Worm (Caenorhabditis elegans) whole organism, L4 larva: Measurements from ENCODE around the gene T28D6.3.

Source experiments
- F10B5.3 ChIP-seq: sonication (generic microtip); optimal IDR thresholded peaks from 2 replicates; lab custom pipeline; 2016; ENCODE audit warnings: mild to moderate bottlenecking, missing genetic modification characterization, missing compliant biosample characterization
- F37D6.2 ChIP-seq: sonication (generic microtip); optimal IDR thresholded peaks from 2 replicates; lab custom pipeline; 2016; ENCODE audit warnings: mild to moderate bottlenecking, missing genetic modification characterization, missing compliant biosample characterization
- F49E8.2 ChIP-seq: sonication (generic microtip); optimal IDR thresholded peaks from 2 replicates; lab custom pipeline; 2016; ENCODE audit warnings: missing compliant biosample characterization, mild to moderate bottlenecking, missing genetic modification characterization, borderline replicate concordance
- Y105C5A.15 ChIP-seq: fragments of 200-800 bp; sonication (Bioruptor generic); IDR thresholded peaks from 2 replicates; pipeline ENCODE4 v1.3.6; 2022; ENCODE audit warnings: missing genetic modification characterization, missing compliant biosample characterization
- Y48G9A.11 ChIP-seq: fragments of 200-800 bp; sonication (Bioruptor generic); IDR thresholded peaks from 2 replicates; pipeline ENCODE4 v1.3.6; 2022; ENCODE audit warnings: missing genetic modification reagents, missing genetic modification characterization, missing compliant biosample characterization
- attf-4 ChIP-seq: sonication (generic microtip); optimal IDR thresholded peaks from 3 replicates; lab custom pipeline; 2017; ENCODE audit warnings: missing biosample characterization, missing genetic modification characterization
- daf-16 ChIP-seq, 3 experiments: sonication (generic microtip); optimal IDR thresholded peaks; 2 replicates each; lab custom pipeline; 2016 to 2017; ENCODE audit warnings: missing genetic modification characterization in 3 of 3, missing genetic modification reagents in 3 of 3, mild to moderate bottlenecking in 2 of 3, missing compliant biosample characterization in 2 of 3, missing biosample characterization in 1 of 3, moderate library complexity in 1 of 3
- daf-19 ChIP-seq: fragments of 200-800 bp; sonication (Bioruptor generic); conservative IDR thresholded peaks from 2 replicates; pipeline ENCODE4 v1.3.6; 2022; ENCODE audit warnings: missing genetic modification characterization, missing compliant biosample characterization
- dmd-6 ChIP-seq: fragments of 200-800 bp; sonication (Bioruptor generic); IDR thresholded peaks from 2 replicates; pipeline ENCODE4 v1.3.6; 2022; ENCODE audit warnings: missing genetic modification reagents, missing genetic modification characterization, missing compliant biosample characterization
- dmd-8 ChIP-seq: fragments of 200-800 bp; sonication (Bioruptor generic); IDR thresholded peaks from 2 replicates; pipeline ENCODE4 v1.3.6; 2022; ENCODE audit warnings: missing genetic modification characterization, missing compliant biosample characterization
- dve-1 ChIP-seq: sonication (generic microtip); optimal IDR thresholded peaks from 2 replicates; lab custom pipeline; 2017; ENCODE audit warnings: antibody characterized with exemption, mild to moderate bottlenecking, missing genetic modification characterization, missing compliant biosample characterization; ENCODE audit not compliant: insufficient read depth
- fkh-10 ChIP-seq: fragments of 150-350 bp; optimal IDR thresholded peaks from 2 replicates; lab custom pipeline; 2014; ENCODE audit warnings: missing biosample characterization, missing genetic modification reagents, missing genetic modification characterization
- hlh-11 ChIP-seq: fragments of 200-800 bp; sonication (Bioruptor generic); optimal IDR thresholded peaks from 2 replicates; lab custom pipeline; 2018; ENCODE audit warnings: mild to moderate bottlenecking, missing genetic modification characterization, missing compliant biosample characterization
- lin-15B ChIP-seq: fragments of 150-350 bp; sonication (generic microtip); optimal IDR thresholded peaks from 3 replicates; lab custom pipeline; 2014; ENCODE audit warnings: missing biosample characterization, missing genetic modification characterization
- lin-29 ChIP-seq: fragments of 200-800 bp; sonication (Bioruptor generic); IDR thresholded peaks from 2 replicates; pipeline ENCODE4 v1.3.6; 2022; ENCODE audit warnings: missing genetic modification reagents, missing genetic modification characterization, missing compliant biosample characterization
- lir-3 ChIP-seq: sonication (generic microtip); optimal IDR thresholded peaks from 2 replicates; lab custom pipeline; 2016; ENCODE audit warnings: mild to moderate bottlenecking, missing genetic modification characterization, missing compliant biosample characterization
- mes-2 ChIP-seq: sonication (generic microtip); optimal IDR thresholded peaks from 2 replicates; lab custom pipeline; 2016; ENCODE audit warnings: missing genotype, mild to moderate bottlenecking, missing genetic modification characterization, missing compliant biosample characterization; ENCODE audit not compliant: poor library complexity, severe bottlenecking
- mxl-3 ChIP-seq: fragments of 200-800 bp; sonication (Bioruptor generic); optimal IDR thresholded peaks from 2 replicates; lab custom pipeline; 2018; ENCODE audit warnings: mild to moderate bottlenecking, missing genetic modification characterization, missing compliant biosample characterization
- nhr-111 ChIP-seq: fragments of 200-800 bp; sonication (Bioruptor generic); optimal IDR thresholded peaks from 2 replicates; lab custom pipeline; 2018; ENCODE audit warnings: mild to moderate bottlenecking, missing genetic modification characterization, missing compliant biosample characterization
- nhr-237 ChIP-seq: sonication (generic microtip); optimal IDR thresholded peaks from 2 replicates; lab custom pipeline; 2017; ENCODE audit warnings: missing biosample characterization, missing genetic modification characterization
- nhr-28 ChIP-seq: fragments of 150-350 bp; optimal IDR thresholded peaks from 2 replicates; lab custom pipeline; 2014; ENCODE audit warnings: missing biosample characterization, missing genetic modification characterization
- nhr-76 ChIP-seq: fragments of 150-350 bp; optimal IDR thresholded peaks from 2 replicates; lab custom pipeline; 2014; ENCODE audit warnings: missing biosample characterization, missing genetic modification characterization
- php-3 ChIP-seq: fragments of 200-800 bp; sonication (Bioruptor generic); IDR thresholded peaks from 2 replicates; pipeline ENCODE4 v1.3.6; 2022; ENCODE audit warnings: missing genetic modification reagents, missing genetic modification characterization, missing compliant biosample characterization
- pqm-1 ChIP-seq: sonication (generic microtip); optimal IDR thresholded peaks from 2 replicates; lab custom pipeline; 2017; ENCODE audit warnings: missing biosample characterization, missing genetic modification characterization
- saeg-2 ChIP-seq: fragments of 200-800 bp; sonication (Bioruptor generic); IDR thresholded peaks from 2 replicates; pipeline ENCODE4 v1.3.6; 2022; ENCODE audit warnings: missing genetic modification reagents, missing genetic modification characterization, missing compliant biosample characterization
- set-16 ChIP-seq: fragments of 200-800 bp; sonication (Bioruptor generic); IDR thresholded peaks from 2 replicates; pipeline ENCODE4 v1.3.6; 2022; ENCODE audit warnings: missing genetic modification reagents, missing genetic modification characterization, missing compliant biosample characterization
- snpc-1.2 ChIP-seq: fragments of 200-800 bp; sonication (Bioruptor generic); IDR thresholded peaks from 2 replicates; pipeline ENCODE4 v1.3.6; 2022; ENCODE audit warnings: missing genetic modification reagents, missing genetic modification characterization, missing compliant biosample characterization
- snpc-4 ChIP-seq: fragments of 150-350 bp; optimal IDR thresholded peaks from 2 replicates; lab custom pipeline; 2014; ENCODE audit warnings: missing biosample characterization, missing genetic modification characterization
- spr-1 ChIP-seq: sonication (generic microtip); optimal IDR thresholded peaks from 2 replicates; lab custom pipeline; 2016; ENCODE audit warnings: mild to moderate bottlenecking, missing genetic modification characterization, missing compliant biosample characterization
- spr-3 ChIP-seq: fragments of 200-800 bp; sonication (Bioruptor generic); optimal IDR thresholded peaks from 2 replicates; lab custom pipeline; 2018; ENCODE audit warnings: mild to moderate bottlenecking, missing genetic modification characterization, missing compliant biosample characterization
- unc-39 ChIP-seq: sonication (generic microtip); optimal IDR thresholded peaks from 2 replicates; lab custom pipeline; 2017; ENCODE audit warnings: missing biosample characterization, missing genetic modification characterization
- unc-62 ChIP-seq, 3 experiments: fragments of 150-350 bp in 1 of 3; sonication (generic microtip); optimal IDR thresholded peaks in 2 of 3; peaks in 1 of 3; 1 replicate in 1 of 3; 2 replicates in 2 of 3; lab custom pipeline; 2014 to 2017; ENCODE audit warnings: missing biosample characterization in 3 of 3, missing genetic modification characterization in 3 of 3, missing genetic modification reagents in 3 of 3, missing genotype in 1 of 3
- vab-7 ChIP-seq: fragments of 200-800 bp; sonication (Bioruptor generic); IDR thresholded peaks from 2 replicates; pipeline ENCODE4 v1.3.6; 2022; ENCODE audit warnings: missing genetic modification reagents, missing genetic modification characterization, missing compliant biosample characterization
- zfp-3 ChIP-seq: fragments of 200-800 bp; sonication (Bioruptor generic); conservative IDR thresholded peaks from 2 replicates; pipeline ENCODE4 v1.3.6; 2022; ENCODE audit warnings: missing genetic modification reagents, missing genetic modification characterization, missing compliant biosample characterization

T28D6.3 gene

ce11 chrIII:11353499-11353898 is 13.1 kb upstream of the T28D6.3 start (continued):
- TF ChIP-seq dmd-8 (GFP tag; lab: Robert Waterston, UW), result 0 out of 2 replicates have a peak, but pooled peaks have one; percentile 59
- TF ChIP-seq zfp-3 (GFP tag; lab: Robert Waterston, UW), result no peak
- no peak for TF ChIP-seq F10B5.3 (tag; lab: Kevin White, UChicago)
- no peak for TF ChIP-seq lin-29 (GFP tag; lab: Robert Waterston, UW)
- no peak for TF ChIP-seq unc-62 (GFP tag; optimal IDR thresholded peaks at IDR 0.05 in 1 of 2; lab: Kevin White, UChicago)
- no peak for TF ChIP-seq unc-62 (tag; optimal IDR thresholded peaks at IDR 0.05; lab: Kevin White, UChicago)
- TF ChIP-seq lir-3 (tag; lab: Kevin White, UChicago), result no peak
- TF ChIP-seq, all 104 proteins: peak for 29

ce11 chrIII:11355758-11356323 is 10.7 kb upstream of the T28D6.3 start:
- TF ChIP-seq nhr-28, result no peak
- peak; percentile 10 for TF ChIP-seq dve-1
- TF ChIP-seq hlh-11 (tag; lab: Kevin White, UChicago), result peak; percentile 40
- no peak for TF ChIP-seq dmd-6 (GFP tag; lab: Robert Waterston, UW)
- TF ChIP-seq php-3 (GFP tag; lab: Robert Waterston, UW), result no peak
- TF ChIP-seq spr-3, result no peak
- TF ChIP-seq Y48G9A.11, result no peak
- no peak for TF ChIP-seq attf-4 (tag; lab: Kevin White, UChicago)
- no peak for TF ChIP-seq vab-7 (GFP tag; lab: Robert Waterston, UW)
- peak; percentile 59 for TF ChIP-seq mxl-3 (GFP tag; lab: Kevin White, UChicago)
- no peak for TF ChIP-seq daf-16 (GFP tag; optimal IDR thresholded peaks at IDR 0.05; lab: Kevin White, UChicago)
- peak; percentile 31 for TF ChIP-seq daf-16 (tag; optimal IDR thresholded peaks at IDR 0.05; lab: Kevin White, UChicago)
- no peak for TF ChIP-seq snpc-4 (tag; lab: Kevin White, UChicago)
- no peak for TF ChIP-seq nhr-76 (tag; lab: Kevin White, UChicago)
- no peak for TF ChIP-seq F37D6.2 (tag; lab: Kevin White, UChicago)
- no peak for TF ChIP-seq Y105C5A.15 (GFP tag; lab: Robert Waterston, UW)
- TF ChIP-seq lir-3 (tag; lab: Kevin White, UChicago), result no peak
- no peak for TF ChIP-seq set-16 (GFP tag; lab: Robert Waterston, UW)
- no peak for TF ChIP-seq nhr-111 (GFP tag; lab: Kevin White, UChicago)
- no peak for TF ChIP-seq spr-1 (tag; lab: Kevin White, UChicago)
- no peak for TF ChIP-seq F49E8.2 (tag; lab: Kevin White, UChicago)

ce11 chrIII:11357418-11357817 is 9.1 kb upstream of the T28D6.3 start:
- peak; percentile 42 for TF ChIP-seq hlh-11 (tag; lab: Kevin White, UChicago)
- TF ChIP-seq nhr-111 (GFP tag; lab: Kevin White, UChicago), result no peak
- TF ChIP-seq nhr-76 (tag; lab: Kevin White, UChicago), result no peak
- no peak for TF ChIP-seq spr-3
- TF ChIP-seq mxl-3 (GFP tag; lab: Kevin White, UChicago), result peak; percentile 26
- TF ChIP-seq saeg-2, result no peak
- peak; percentile 28 for TF ChIP-seq mes-2 (tag; lab: Kevin White, UChicago)
- no peak for TF ChIP-seq snpc-1.2 (GFP tag; lab: Robert Waterston, UW)
- TF ChIP-seq dve-1, result peak; percentile 50
- peak; percentile 65 for TF ChIP-seq pqm-1 (tag; lab: Kevin White, UChicago)
- peak; percentile 16 for TF ChIP-seq nhr-28
- TF ChIP-seq lin-15B (tag; lab: Kevin White, UChicago), result no peak
- TF ChIP-seq unc-39 (tag; lab: Kevin White, UChicago), result no peak
- TF ChIP-seq nhr-237, result no peak
- TF ChIP-seq fkh-10 (GFP tag; lab: Kevin White, UChicago), result no peak
- TF ChIP-seq daf-19 (GFP tag; lab: Robert Waterston, UW), result no peak
